Fruit fly (Drosophila melanogaster) whole organism, prepupa: ENCODE results near the gene CG8765.
A peak's percentile ranks its signal among the peaks of the same experiment; 100 is the strongest.

Experiments used
- Blimp-1 ChIP-seq: fragments of 200-800 bp; sonication (Bioruptor generic); optimal IDR thresholded peaks from 3 replicates; lab custom pipeline; 2017; ENCODE audit warnings: missing biosample characterization, missing genetic modification characterization, mild to moderate bottlenecking, moderate library complexity, missing genetic modification reagents
- CG16779 ChIP-seq: fragments of 200-800 bp; sonication (Bioruptor generic); optimal IDR thresholded peaks from 3 replicates; lab custom pipeline; 2017; ENCODE audit warnings: missing biosample characterization, mild to moderate bottlenecking, missing genetic modification characterization
- CG32006 ChIP-seq: fragments of 200-800 bp; sonication (Bioruptor generic); optimal IDR thresholded peaks from 3 replicates; lab custom pipeline; 2017; ENCODE audit warnings: missing biosample characterization, mild to moderate bottlenecking, missing genetic modification characterization
- CG6163 ChIP-seq: fragments of 200-800 bp; sonication (Bioruptor generic); IDR thresholded peaks from 3 replicates; pipeline ENCODE4 v1.3.6; 2022; ENCODE audit warnings: missing biosample characterization, missing genetic modification characterization
- CG6792 ChIP-seq: fragments of 200-800 bp; sonication (Bioruptor generic); optimal IDR thresholded peaks from 3 replicates; lab custom pipeline; 2016; ENCODE audit warnings: missing biosample characterization, missing genetic modification characterization
- Eip93F ChIP-seq: fragments of 200-800 bp; sonication (Bioruptor generic); optimal IDR thresholded peaks from 2 replicates; lab custom pipeline; 2016; ENCODE audit warnings: missing biosample characterization, mild to moderate bottlenecking, missing genetic modification characterization
- Ets96B ChIP-seq: fragments of 200-800 bp; optimal IDR thresholded peaks from 2 replicates; lab custom pipeline; 2019; ENCODE audit warnings: missing biosample characterization, mild to moderate bottlenecking, missing genetic modification characterization, moderate library complexity
- OdsH ChIP-seq: fragments of 200-800 bp; sonication (Bioruptor generic); optimal IDR thresholded peaks from 3 replicates; lab custom pipeline; 2016; ENCODE audit warnings: missing biosample characterization, missing genetic modification characterization
- salr ChIP-seq, 2 experiments: fragments of 200-800 bp; sonication (Bioruptor generic); optimal IDR thresholded peaks; 3 replicates each; lab custom pipeline; 2016 to 2018; ENCODE audit warnings: missing biosample characterization in 2 of 2, missing genetic modification characterization in 2 of 2, mild to moderate bottlenecking in 1 of 2

dm6 chr3L:19703323-19703722, 16.2 kb upstream of the CG8765 start:
- TF ChIP-seq salr (GFP tag; optimal IDR thresholded peaks at IDR 0.05; lab: Kevin White, UChicago) (no peak), CG6163 (GFP tag; lab: Robert Waterston, UW) (0 out of 3 replicates have a peak, but pooled peaks have one; percentile 35), Ets96B (tag; lab: Kevin White, UChicago) (no peak), Blimp-1 (GFP tag; lab: Kevin White, UChicago) (no peak), OdsH (GFP tag; lab: Kevin White, UChicago) (no peak), CG16779 (tag; lab: Kevin White, UChicago) (no peak), CG32006 (no peak), CG6792 (GFP tag; lab: Kevin White, UChicago) (no peak), Eip93F (GFP tag; lab: Kevin White, UChicago) (no peak)
